Fruit fly (Drosophila melanogaster): Measurements from ENCODE around the gene moi.

Gene moi

DNA sequence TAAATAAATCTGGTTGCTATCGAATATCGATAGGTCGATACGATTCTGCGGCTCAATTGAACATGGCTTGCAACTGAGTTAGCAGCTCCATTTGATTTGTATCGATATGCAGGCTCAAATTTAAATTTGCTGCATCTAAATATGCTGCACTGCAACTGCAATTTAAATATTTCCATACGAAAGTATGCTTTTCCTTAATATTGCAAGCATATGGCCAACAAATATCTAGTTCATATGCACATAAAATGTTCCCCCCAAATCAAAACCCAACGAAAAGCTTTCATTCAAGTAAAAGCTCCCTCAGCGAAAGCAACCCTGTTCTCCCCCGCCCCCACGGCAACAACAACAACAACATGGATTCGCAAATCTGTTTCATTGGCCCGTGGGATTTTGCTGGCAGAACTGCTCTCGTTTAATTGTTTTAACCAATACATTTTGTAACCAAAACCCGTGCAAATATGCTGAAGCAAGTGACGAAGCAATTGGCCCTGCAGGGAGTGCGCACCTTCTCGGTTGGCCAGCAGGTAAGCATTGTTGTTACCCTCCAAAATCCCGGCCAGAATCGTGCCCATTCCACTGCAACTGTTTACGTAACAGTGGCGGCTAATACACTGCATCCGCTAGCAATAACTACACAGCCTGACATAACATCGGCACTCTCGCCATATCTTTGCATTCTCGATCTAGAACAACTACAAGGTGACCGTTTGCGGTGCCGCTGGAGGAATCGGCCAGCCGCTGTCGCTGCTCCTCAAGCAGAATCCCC lies 29.1 kb upstream of the moi start, which contains the start of the genes CG7168 and Mdh2 (continued):
- TF ChIP-seq CG12071 (GFP tag; optimal IDR thresholded peaks at IDR 0.05), result no peak
- TF ChIP-seq Blimp-1 (GFP tag; optimal IDR thresholded peaks at IDR 0.05), result no peak
- no peak for TF ChIP-seq Rx (GFP tag; IDR thresholded peaks at IDR 0.05)
- TF ChIP-seq chinmo (GFP tag; IDR thresholded peaks at IDR 0.05; ENCODE audit: partially characterized antibody), result peak; percentile 73; the same call in 3 of the 4 replicates
- peak; percentile 88 for TF ChIP-seq Dll (GFP tag; IDR thresholded peaks at IDR 0.05; ENCODE audit: partially characterized antibody)
- TF ChIP-seq CG5953 (GFP tag; IDR thresholded peaks at IDR 0.05), result no peak
- TF ChIP-seq CG10543 (GFP tag; optimal IDR thresholded peaks at IDR 0.05), result no peak
- peak; percentile 30 for TF ChIP-seq CG12391 (tag; optimal IDR thresholded peaks at IDR 0.05)
- TF ChIP-seq tna (GFP tag; IDR thresholded peaks at IDR 0.05; ENCODE audit: partially characterized antibody), result peak; percentile 67
- TF ChIP-seq lilli (GFP tag; optimal IDR thresholded peaks at IDR 0.05), result peak; percentile 32
- no peak for TF ChIP-seq pho (GFP tag; optimal IDR thresholded peaks at IDR 0.05)
- no peak for TF ChIP-seq Oaz (GFP tag; IDR thresholded peaks at IDR 0.05)
- no peak for TF ChIP-seq Dad (GFP tag; optimal IDR thresholded peaks at IDR 0.05)
- TF ChIP-seq CG34376 (GFP tag; optimal IDR thresholded peaks at IDR 0.05), result peak; percentile 12
- TF ChIP-seq CG13123 (GFP tag; optimal IDR thresholded peaks at IDR 0.05), result no peak
- TF ChIP-seq NK7.1 (GFP tag; optimal IDR thresholded peaks at IDR 0.05), result no peak
- no peak for TF ChIP-seq ATbp (GFP tag; optimal IDR thresholded peaks at IDR 0.05)
- TF ChIP-seq CG18619 (GFP tag; optimal IDR thresholded peaks at IDR 0.05), result no peak
- TF ChIP-seq CG18262 (tag; optimal IDR thresholded peaks at IDR 0.05), result no peak
- TF ChIP-seq CG1602 (GFP tag; optimal IDR thresholded peaks at IDR 0.05), result no peak
- TF ChIP-seq Fer1 (GFP tag; optimal IDR thresholded peaks at IDR 0.05), result peak; percentile 3
- TF ChIP-seq gsb (GFP tag; IDR thresholded peaks at IDR 0.05), result 0 out of 2 replicates have a peak, but pooled peaks have one; percentile 15
- TF ChIP-seq Trl (optimal IDR thresholded peaks at IDR 0.05), result no peak
- TF ChIP-seq Trl (GFP tag; optimal IDR thresholded peaks at IDR 0.05), result no peak
- no peak for TF ChIP-seq ara (GFP tag; IDR thresholded peaks at IDR 0.05)
- TF ChIP-seq fd96Cb (tag; optimal IDR thresholded peaks at IDR 0.05), result no peak
- TF ChIP-seq Aef1 (GFP tag; IDR thresholded peaks at IDR 0.05), result peak; percentile 11; the same call in 1 of the 3 replicates
- no peak for TF ChIP-seq stc (GFP tag; IDR thresholded peaks at IDR 0.05)
- TF ChIP-seq CG11723 (GFP tag; optimal IDR thresholded peaks at IDR 0.05), result no peak
- TF ChIP-seq Med (GFP tag), result peak; percentile 72
- TF ChIP-seq CG4360 (GFP tag; IDR thresholded peaks at IDR 0.05), result peak; percentile 92
- TF ChIP-seq Rfx (GFP tag; IDR thresholded peaks at IDR 0.05), result no peak
- no peak for TF ChIP-seq H15 (GFP tag; IDR thresholded peaks at IDR 0.05)
- 0 out of 2 replicates have a peak, but pooled peaks have one; percentile 43 for TF ChIP-seq vvl (GFP tag; IDR thresholded peaks at IDR 0.05)
- TF ChIP-seq ems (GFP tag; optimal IDR thresholded peaks at IDR 0.05), result no peak
- TF ChIP-seq Sox102F (GFP tag; optimal IDR thresholded peaks at IDR 0.05), result no peak
- TF ChIP-seq ind (GFP tag; optimal IDR thresholded peaks at IDR 0.05), result no peak
- TF ChIP-seq CG11247 (GFP tag; IDR thresholded peaks at IDR 0.05), result no peak
- TF ChIP-seq crol (GFP tag; IDR thresholded peaks at IDR 0.05), result peak; percentile 35; the same call in 1 of the 2 replicates
- no peak for TF ChIP-seq psq (GFP tag; optimal IDR thresholded peaks at IDR 0.05)
- TF ChIP-seq CG13296 (GFP tag; optimal IDR thresholded peaks at IDR 0.05), result no peak
- TF ChIP-seq esg (GFP tag; conservative IDR thresholded peaks at IDR 0.05), result no peak
- no peak for TF ChIP-seq dimm (GFP tag; IDR thresholded peaks at IDR 0.05)
- TF ChIP-seq CG5245 (GFP tag; optimal IDR thresholded peaks at IDR 0.05), result no peak
- no peak for TF ChIP-seq Gug (GFP tag; IDR thresholded peaks at IDR 0.05)
- TF ChIP-seq Taf1 (GFP tag; IDR thresholded peaks at IDR 0.05), result no peak
- TF ChIP-seq CG9797 (GFP tag; optimal IDR thresholded peaks at IDR 0.05), result peak; percentile 30
- TF ChIP-seq ase (GFP tag; IDR thresholded peaks at IDR 0.05), result no peak
- TF ChIP-seq NfI (GFP tag; optimal IDR thresholded peaks at IDR 0.05), result no peak
- TF ChIP-seq inv (GFP tag; IDR thresholded peaks at IDR 0.05; ENCODE audit: partially characterized antibody), result peak; percentile 63
- no peak for TF ChIP-seq zfh2 (GFP tag; optimal IDR thresholded peaks at IDR 0.05)

Data from whole organism, embryonic.